Fruit fly (Drosophila melanogaster): ENCODE measurements around the gene Blos4.

- no peak for TF ChIP-seq CG8301 (tag; optimal IDR thresholded peaks at IDR 0.05)
- no peak for TF ChIP-seq CG10348 (GFP tag; IDR thresholded peaks at IDR 0.05)
- no peak for TF ChIP-seq CG32121 (GFP tag; IDR thresholded peaks at IDR 0.05)
- TF ChIP-seq Pif1A (GFP tag; optimal IDR thresholded peaks at IDR 0.05) = no peak
- no peak for TF ChIP-seq EcR (GFP tag; optimal IDR thresholded peaks at IDR 0.05)
Observed at dm6 chr3L:10835228-10835627, 43.7 kb upstream of the Blos4 start, which contains the start of gene tna.

All from whole organism, pupa.